Worm (Caenorhabditis elegans) whole organism, midembryonic: ENCODE results near the gene dos-2.

Experiments
- T22C8.4 ChIP-seq: fragments of 200-800 bp; sonication (Bioruptor generic); IDR thresholded peaks from 2 replicates; pipeline ENCODE4 v1.3.6; 2022; ENCODE audit warnings: missing genetic modification characterization, missing compliant biosample characterization
- cog-1 ChIP-seq: sonication (generic microtip); optimal IDR thresholded peaks from 2 replicates; lab custom pipeline; 2016; ENCODE audit warnings: missing genetic modification characterization, missing compliant biosample characterization
- flt-1 ChIP-seq: fragments of 200-800 bp; sonication (Bioruptor generic); IDR thresholded peaks from 2 replicates; pipeline ENCODE4 v1.3.6; 2022; ENCODE audit warnings: missing genetic modification characterization, missing compliant biosample characterization
- klf-2 ChIP-seq: fragments of 200-800 bp; sonication (Bioruptor generic); conservative IDR thresholded peaks from 2 replicates; pipeline ENCODE4 v1.3.6; 2022; ENCODE audit warnings: missing genetic modification reagents, missing genetic modification characterization, missing compliant biosample characterization
- med-1 ChIP-seq: sonication (generic microtip); optimal IDR thresholded peaks from 2 replicates; lab custom pipeline; 2017; ENCODE audit warnings: missing genetic modification characterization, mild to moderate bottlenecking, missing compliant biosample characterization, antibody characterized with exemption, missing genetic modification reagents; ENCODE audit not compliant: insufficient read depth
- ref-1 ChIP-seq: fragments of 200-800 bp; sonication (Bioruptor generic); conservative IDR thresholded peaks from 2 replicates; pipeline ENCODE4 v1.3.6; 2022; ENCODE audit warnings: missing genetic modification reagents, missing genetic modification characterization, missing compliant biosample characterization
- tab-1 ChIP-seq: fragments of 200-800 bp; sonication (Bioruptor generic); IDR thresholded peaks from 2 replicates; pipeline ENCODE4 v1.3.6; 2022; ENCODE audit warnings: missing genetic modification characterization, missing compliant biosample characterization

- no peak for TF ChIP-seq klf-2
- no peak for TF ChIP-seq med-1 (GFP tag; lab: Kevin White, UChicago)
- TF ChIP-seq tab-1 (GFP tag; lab: Robert Waterston, UW) = no peak
- no peak for TF ChIP-seq flt-1 (GFP tag; lab: Robert Waterston, UW)
- TF ChIP-seq cog-1 (tag; lab: Kevin White, UChicago) = no peak
- TF ChIP-seq ref-1 (GFP tag; lab: Robert Waterston, UW) = no peak
- TF ChIP-seq T22C8.4 (GFP tag; lab: Robert Waterston, UW) = no peak
Observed at ce11 chrII:3972153-3972552, 3.9 kb upstream of the dos-2 start, which contains the start of gene K10G6.9.
